Fruit fly (Drosophila melanogaster): ENCODE results near the gene RpL30.

dm6 chr2L:18986125-18986498, 23.0 kb downstream of the RpL30 start:
- no peak for TF ChIP-seq psq (optimal IDR thresholded peaks at IDR 0.05)
- no peak for TF ChIP-seq Myc (optimal IDR thresholded peaks at IDR 0.05)
